Fruit fly (Drosophila melanogaster) whole organism, embryonic: ENCODE measurements around the gene Hrd3.

Experiments used
- ATbp ChIP-seq: fragments of 200-800 bp; sonication (Bioruptor generic); optimal IDR thresholded peaks from 2 replicates; lab custom pipeline; 2017; ENCODE audit warnings: missing biosample characterization, mild to moderate bottlenecking, missing genetic modification characterization, missing genetic modification reagents
- Antp ChIP-seq: fragments of 200-800 bp; sonication (Bioruptor generic); optimal IDR thresholded peaks from 3 replicates; lab custom pipeline; 2016; ENCODE audit warnings: missing biosample characterization, missing genetic modification characterization
- Asciz ChIP-seq: fragments of 200-800 bp; sonication (Bioruptor generic); optimal IDR thresholded peaks from 2 replicates; lab custom pipeline; 2017; ENCODE audit warnings: missing biosample characterization, mild to moderate bottlenecking, missing genetic modification characterization, missing genetic modification reagents
- CG12236 ChIP-seq: fragments of 200-800 bp; sonication (Bioruptor generic); optimal IDR thresholded peaks from 2 replicates; lab custom pipeline; 2016; ENCODE audit warnings: missing biosample characterization, missing genetic modification characterization
- CG14050 ChIP-seq: fragments of 200-800 bp; sonication (Bioruptor generic); IDR thresholded peaks from 3 replicates; pipeline ENCODE4 v1.3.6; 2022; ENCODE audit warnings: missing biosample characterization, missing genetic modification characterization
- CG16815 ChIP-seq: fragments of 200-800 bp; sonication (Bioruptor generic); optimal IDR thresholded peaks from 3 replicates; lab custom pipeline; 2017; ENCODE audit warnings: missing biosample characterization, mild to moderate bottlenecking, missing genetic modification characterization
- CG17912 ChIP-seq: fragments of 200-800 bp; sonication (Bioruptor generic); optimal IDR thresholded peaks from 2 replicates; lab custom pipeline; 2018; ENCODE audit warnings: missing biosample characterization, mild to moderate bottlenecking, missing genetic modification characterization
- CG18262 ChIP-seq: fragments of 200-800 bp; optimal IDR thresholded peaks from 3 replicates; lab custom pipeline; 2019; ENCODE audit warnings: missing biosample characterization, mild to moderate bottlenecking, missing genetic modification characterization, moderate library complexity
- CG2875 ChIP-seq: fragments of 200-800 bp; sonication (Bioruptor generic); optimal IDR thresholded peaks from 2 replicates; lab custom pipeline; 2017; ENCODE audit warnings: missing biosample characterization, mild to moderate bottlenecking, missing genetic modification characterization, missing genetic modification reagents
- CG4360 ChIP-seq: fragments of 200-800 bp; sonication (Bioruptor generic); IDR thresholded peaks from 2 replicates; pipeline ENCODE4 v1.3.6; 2022; ENCODE audit warnings: missing biosample characterization, missing genetic modification characterization
- CG43689 ChIP-seq: fragments of 200-800 bp; sonication (Bioruptor generic); IDR thresholded peaks from 2 replicates; pipeline ENCODE4 v1.3.6; 2022; ENCODE audit warnings: missing biosample characterization, missing genetic modification characterization
- CG4404 ChIP-seq: fragments of 200-800 bp; sonication (Bioruptor generic); IDR thresholded peaks from 2 replicates; pipeline ENCODE4 v1.3.6; 2022; ENCODE audit warnings: missing biosample characterization, missing genetic modification characterization
- CG4707 ChIP-seq: fragments of 200-800 bp; sonication (Bioruptor generic); optimal IDR thresholded peaks from 2 replicates; lab custom pipeline; 2018; ENCODE audit warnings: missing biosample characterization, mild to moderate bottlenecking, missing genetic modification characterization, moderate library complexity
- CG6683 ChIP-seq: fragments of 200-800 bp; sonication (Bioruptor generic); optimal IDR thresholded peaks from 2 replicates; lab custom pipeline; 2017; ENCODE audit warnings: missing biosample characterization, mild to moderate bottlenecking, missing genetic modification characterization, missing genetic modification reagents
- CG7271 ChIP-seq: fragments of 200-800 bp; sonication (Bioruptor generic); optimal IDR thresholded peaks from 2 replicates; lab custom pipeline; 2018; ENCODE audit warnings: missing biosample characterization, mild to moderate bottlenecking, missing genetic modification characterization, moderate library complexity
- CG7786 ChIP-seq: fragments of 200-800 bp; sonication (Bioruptor generic); optimal IDR thresholded peaks from 2 replicates; lab custom pipeline; 2016; ENCODE audit warnings: missing biosample characterization, missing genetic modification characterization
- CG8089 ChIP-seq: fragments of 200-800 bp; sonication (Bioruptor generic); optimal IDR thresholded peaks from 3 replicates; lab custom pipeline; 2016; ENCODE audit warnings: missing biosample characterization, missing genetic modification characterization
- CG8290 ChIP-seq, 3 experiments: fragments of 200-800 bp; sonication (Bioruptor generic); optimal IDR thresholded peaks; 2 replicates each; lab custom pipeline; 2016 to 2019; ENCODE audit warnings: missing biosample characterization in 3 of 3, missing genetic modification characterization in 3 of 3, mild to moderate bottlenecking in 2 of 3, moderate library complexity in 1 of 3
- CG8478 ChIP-seq: fragments of >200 bp; optimal IDR thresholded peaks from 2 replicates; lab custom pipeline; 2018
- CG9727 ChIP-seq: fragments of 200-800 bp; sonication (Bioruptor generic); optimal IDR thresholded peaks from 3 replicates; lab custom pipeline; 2017; ENCODE audit warnings: missing biosample characterization, mild to moderate bottlenecking, missing genetic modification characterization
- CHES-1-like ChIP-seq: fragments of 200-800 bp; sonication (Bioruptor generic); optimal IDR thresholded peaks from 2 replicates; lab custom pipeline; 2016; ENCODE audit warnings: missing biosample characterization, missing genetic modification characterization
- Camta ChIP-seq: fragments of 200-800 bp; sonication (Bioruptor generic); optimal IDR thresholded peaks from 2 replicates; lab custom pipeline; 2016; ENCODE audit warnings: missing biosample characterization, missing genetic modification characterization
- Dip2 ChIP-seq: fragments of 200-800 bp; sonication (Bioruptor generic); IDR thresholded peaks from 2 replicates; pipeline ENCODE4 v1.3.6; 2022; ENCODE audit warnings: missing biosample characterization, missing genetic modification characterization
- Doc2 ChIP-seq: fragments of 200-800 bp; sonication (Bioruptor generic); IDR thresholded peaks from 2 replicates; pipeline ENCODE4 v1.3.6; 2022; ENCODE audit warnings: missing biosample characterization, missing genetic modification characterization
- E2f1 ChIP-seq: fragments of 200-800 bp; sonication (Bioruptor generic); IDR thresholded peaks from 2 replicates; pipeline ENCODE4 v1.3.6; 2022; ENCODE audit warnings: missing biosample characterization, missing genetic modification characterization
- Hr39 ChIP-seq: fragments of >200 bp; optimal IDR thresholded peaks from 2 replicates; lab custom pipeline; 2017
- Hsf ChIP-seq: fragments of 200-800 bp; sonication (Bioruptor generic); optimal IDR thresholded peaks from 3 replicates; lab custom pipeline; 2016; ENCODE audit warnings: missing biosample characterization, missing genetic modification characterization
- Jarid2 ChIP-seq: fragments of 200-800 bp; sonication (Bioruptor generic); optimal IDR thresholded peaks from 3 replicates; lab custom pipeline; 2017; ENCODE audit warnings: mild to moderate bottlenecking, missing biosample characterization, missing genetic modification reagents, missing genetic modification characterization
- Kr ChIP-seq: fragments of 200-800 bp; sonication (Bioruptor generic); optimal IDR thresholded peaks from 2 replicates; lab custom pipeline; 2017; ENCODE audit warnings: missing biosample characterization, mild to moderate bottlenecking, missing genetic modification characterization
- Max ChIP-seq: fragments of 200-800 bp; sonication (Bioruptor generic); optimal IDR thresholded peaks from 2 replicates; lab custom pipeline; 2016; ENCODE audit warnings: missing biosample characterization, mild to moderate bottlenecking, missing genetic modification characterization
- Sry-β ChIP-seq: fragments of 200-800 bp; sonication (Bioruptor generic); optimal IDR thresholded peaks from 2 replicates; lab custom pipeline; 2018; ENCODE audit warnings: missing biosample characterization, mild to moderate bottlenecking, missing genetic modification characterization, moderate library complexity
- ara ChIP-seq: fragments of 200-800 bp; sonication (Bioruptor generic); IDR thresholded peaks from 2 replicates; pipeline ENCODE4 v1.3.6; 2022; ENCODE audit warnings: missing biosample characterization, missing genetic modification characterization
- bsh ChIP-seq, 2 experiments: fragments of 200-800 bp; sonication (Bioruptor generic); optimal IDR thresholded peaks; 2 replicates each; lab custom pipeline; 2017 to 2018; ENCODE audit warnings: mild to moderate bottlenecking in 2 of 2, missing biosample characterization in 2 of 2, missing genetic modification characterization in 2 of 2, moderate library complexity in 1 of 2
- cas ChIP-seq: fragments of 200-800 bp; sonication (Bioruptor generic); IDR thresholded peaks from 2 replicates; pipeline ENCODE4 v1.3.6; 2022; ENCODE audit warnings: missing biosample characterization, missing genetic modification characterization
- caup ChIP-seq: fragments of 200-800 bp; sonication (Bioruptor generic); optimal IDR thresholded peaks from 3 replicates; lab custom pipeline; 2017; ENCODE audit warnings: missing biosample characterization, mild to moderate bottlenecking, missing genetic modification characterization, moderate library complexity; ENCODE audit not compliant: severe bottlenecking
- crp ChIP-seq, 2 experiments: fragments of 200-800 bp; sonication (Bioruptor generic); optimal IDR thresholded peaks; 2 replicates in 1 of 2; 3 replicates in 1 of 2; lab custom pipeline; 2017; ENCODE audit warnings: missing biosample characterization in 2 of 2, missing genetic modification characterization in 2 of 2, mild to moderate bottlenecking in 1 of 2, moderate library complexity in 1 of 2
- dan ChIP-seq: fragments of 200-800 bp; sonication (Bioruptor generic); IDR thresholded peaks from 2 replicates; pipeline ENCODE4 v1.3.6; 2022; ENCODE audit warnings: missing biosample characterization, missing genetic modification characterization
- dmrt99B ChIP-seq: fragments of 200-800 bp; sonication (Bioruptor generic); optimal IDR thresholded peaks from 2 replicates; lab custom pipeline; 2018; ENCODE audit warnings: missing biosample characterization, mild to moderate bottlenecking, missing genetic modification characterization, moderate library complexity
- eve ChIP-seq, 2 experiments: fragments of >200 bp; optimal IDR thresholded peaks; 2 replicates each; lab custom pipeline; 2017; ENCODE audit warnings: missing biosample characterization in 2 of 2, missing genetic modification characterization in 2 of 2
- ftz-f1 ChIP-seq: fragments of 200-800 bp; sonication (Bioruptor generic); optimal IDR thresholded peaks from 2 replicates; lab custom pipeline; 2016; ENCODE audit warnings: missing biosample characterization, missing genetic modification characterization
- gfzf ChIP-seq: fragments of 200-800 bp; sonication (Bioruptor generic); optimal IDR thresholded peaks from 2 replicates; lab custom pipeline; 2016; ENCODE audit warnings: missing biosample characterization, mild to moderate bottlenecking, missing genetic modification characterization, moderate library complexity
- gsb-n ChIP-seq: fragments of 200-800 bp; sonication (Bioruptor generic); optimal IDR thresholded peaks from 3 replicates; lab custom pipeline; 2018; ENCODE audit warnings: missing biosample characterization, mild to moderate bottlenecking, missing genetic modification characterization
- hbn ChIP-seq: fragments of 200-800 bp; sonication (Bioruptor generic); IDR thresholded peaks from 2 replicates; pipeline ENCODE4 v1.3.6; 2022; ENCODE audit warnings: missing biosample characterization, missing genetic modification characterization; ENCODE audit not compliant: partially characterized antibody
- hkb ChIP-seq, 2 experiments: fragments of 200-800 bp in 1 of 2; fragments of >200 bp in 1 of 2; sonication (Bioruptor generic) in 1 of 2; IDR thresholded peaks in 1 of 2; optimal IDR thresholded peaks in 1 of 2; 2 replicates each; pipeline versions ENCODE4 v1.3.6 to Lab custom; 2017 to 2022; ENCODE audit warnings: missing biosample characterization in 1 of 2, missing genetic modification characterization in 1 of 2
- insv ChIP-seq, 2 experiments: fragments of 200-800 bp; sonication (Bioruptor generic); optimal IDR thresholded peaks; 3 replicates each; lab custom pipeline; 2016 to 2018; ENCODE audit warnings: missing biosample characterization in 2 of 2, missing genetic modification characterization in 2 of 2
- kah ChIP-seq: fragments of 200-800 bp; sonication (Bioruptor generic); optimal IDR thresholded peaks from 2 replicates; lab custom pipeline; 2018; ENCODE audit warnings: missing biosample characterization, mild to moderate bottlenecking, missing genetic modification characterization
- pnt ChIP-seq: fragments of 200-800 bp; sonication (Bioruptor generic); optimal IDR thresholded peaks from 3 replicates; lab custom pipeline; 2016; ENCODE audit warnings: missing biosample characterization, missing genetic modification characterization
- prd ChIP-seq, 3 experiments: fragments of >200 bp in 2 of 3; fragments of 200-800 bp in 1 of 3; sonication (Bioruptor generic) in 1 of 3; optimal IDR thresholded peaks in 2 of 3; IDR thresholded peaks in 1 of 3; 2 replicates in 2 of 3; 3 replicates in 1 of 3; pipeline versions ENCODE4 v1.3.6 to Lab custom; 2017 to 2022; ENCODE audit warnings: missing biosample characterization in 1 of 3, missing genetic modification characterization in 1 of 3
- toy ChIP-seq: fragments of 200-800 bp; sonication (Bioruptor generic); IDR thresholded peaks from 2 replicates; pipeline ENCODE4 v1.3.6; 2022; ENCODE audit warnings: missing biosample characterization, missing genetic modification characterization
- tup ChIP-seq: fragments of 200-800 bp; sonication (Bioruptor generic); optimal IDR thresholded peaks from 2 replicates; lab custom pipeline; 2016; ENCODE audit warnings: missing biosample characterization, mild to moderate bottlenecking, missing genetic modification characterization, moderate library complexity

The Hrd3 gene

dm6 chr3R:23721936-23722335 is 36.4 kb downstream of the Hrd3 start (continued):
- TF ChIP-seq eve (GFP tag; optimal IDR thresholded peaks at IDR 0.05; lab: Kevin White, UChicago) (peak in 1 of 2 experiments; percentile 31), kah (GFP tag; lab: Kevin White, UChicago) (no peak), CG8290 (GFP tag; optimal IDR thresholded peaks at IDR 0.05; lab: Kevin White, UChicago) (peak; percentile 6), CG8290 (tag; optimal IDR thresholded peaks at IDR 0.05; lab: Kevin White, UChicago) (peak in 1 of 2 experiments; percentile 46), Camta (GFP tag; lab: Kevin White, UChicago) (no peak), Kr (no peak), CG4360 (no peak), E2f1 (GFP tag; lab: Robert Waterston, UW) (no peak), dan (GFP tag; lab: Robert Waterston, UW) (no peak), gsb-n (tag; lab: Kevin White, UChicago) (peak; percentile 7), Asciz (GFP tag; lab: Kevin White, UChicago) (peak; percentile 2), hkb (optimal IDR thresholded peaks at IDR 0.05; lab: Kevin White, UChicago) (no peak), hkb (GFP tag; IDR thresholded peaks at IDR 0.05; lab: Robert Waterston, UW) (no peak), CG8478 (lab: Kevin White, UChicago) (no peak), CG4404 (GFP tag; lab: Robert Waterston, UW) (no peak), CG2875 (GFP tag; lab: Kevin White, UChicago) (no peak), CG12236 (GFP tag; lab: Kevin White, UChicago) (no peak), Max (no peak), CG7271 (tag; lab: Kevin White, UChicago) (no peak), crp (GFP tag; optimal IDR thresholded peaks at IDR 0.05; lab: Kevin White, UChicago) (no peak), pnt (GFP tag; lab: Kevin White, UChicago) (no peak), CG7786 (GFP tag; lab: Kevin White, UChicago) (no peak), CG17912 (GFP tag; lab: Kevin White, UChicago) (peak; percentile 55), Hr39 (lab: Kevin White, UChicago) (no peak), Sry-β (GFP tag; lab: Kevin White, UChicago) (no peak), CG14050 (no peak), CG4707 (no peak), CG18262 (tag; lab: Kevin White, UChicago) (peak; percentile 26), CG16815 (GFP tag; lab: Kevin White, UChicago) (no peak), Hsf (no peak), Antp (no peak), prd (optimal IDR thresholded peaks at IDR 0.05; lab: Kevin White, UChicago) (no peak), prd (GFP tag; IDR thresholded peaks at IDR 0.05; lab: Robert Waterston, UW) (no peak), gfzf (no peak), cas (no peak), Doc2 (GFP tag; lab: Robert Waterston, UW) (no peak), insv (GFP tag; optimal IDR thresholded peaks at IDR 0.05; lab: Kevin White, UChicago) (no peak), ftz-f1 (no peak), caup (no peak), CG8089 (GFP tag; lab: Kevin White, UChicago) (no peak), Jarid2 (GFP tag; lab: Kevin White, UChicago) (peak; percentile 1), CG6683 (no peak), ATbp (GFP tag; lab: Kevin White, UChicago) (no peak), tup (no peak), dmrt99B (tag; lab: Kevin White, UChicago) (no peak), bsh (GFP tag; optimal IDR thresholded peaks at IDR 0.05; lab: Kevin White, UChicago) (no peak), CG43689 (GFP tag; lab: Robert Waterston, UW) (no peak), ara (GFP tag; lab: Robert Waterston, UW) (no peak), CHES-1-like (GFP tag; lab: Kevin White, UChicago) (no peak), toy (no peak), hbn (GFP tag; lab: Robert Waterston, UW) (no peak), Dip2 (GFP tag; lab: Robert Waterston, UW) (peak; percentile 98), CG9727 (GFP tag; lab: Kevin White, UChicago) (no peak)
